Worm (Caenorhabditis elegans) whole organism, young adult: ENCODE measurements around the gene srh-146.

ENCODE experiments used
- B0035.1 ChIP-seq: sonication (generic microtip); optimal IDR thresholded peaks from 2 replicates; lab custom pipeline; 2016; ENCODE audit warnings: missing genetic modification characterization, mild to moderate bottlenecking, missing compliant biosample characterization, missing genotype, missing genetic modification reagents
- B0336.3 ChIP-seq: fragments of 200-800 bp; sonication (Bioruptor generic); IDR thresholded peaks from 2 replicates; pipeline ENCODE4 v1.3.6; 2022; ENCODE audit warnings: missing genetic modification characterization, missing compliant biosample characterization
- C06A6.2 ChIP-seq: fragments of 200-800 bp; sonication (Bioruptor generic); conservative IDR thresholded peaks from 2 replicates; pipeline ENCODE4 v1.3.6; 2022; ENCODE audit warnings: missing genetic modification characterization, missing compliant biosample characterization
- C17E4.6 ChIP-seq: fragments of 200-800 bp; sonication (Bioruptor generic); IDR thresholded peaks from 2 replicates; pipeline ENCODE4 v1.3.6; 2022; ENCODE audit warnings: missing genetic modification reagents, missing genetic modification characterization, missing compliant biosample characterization
- F49E8.2 ChIP-seq: sonication (generic microtip); optimal IDR thresholded peaks from 3 replicates; lab custom pipeline; 2017; ENCODE audit warnings: missing genetic modification characterization, mild to moderate bottlenecking, missing compliant biosample characterization, antibody characterized with exemption, moderate library complexity; ENCODE audit not compliant: insufficient read depth
- K11D2.4 ChIP-seq: fragments of 200-800 bp; sonication (Bioruptor generic); IDR thresholded peaks from 2 replicates; pipeline ENCODE4 v1.3.6; 2022; ENCODE audit warnings: missing genetic modification reagents, missing genetic modification characterization, missing compliant biosample characterization
- T26A5.8 ChIP-seq: sonication (generic microtip); optimal IDR thresholded peaks from 2 replicates; lab custom pipeline; 2016; ENCODE audit warnings: missing genetic modification characterization, missing compliant biosample characterization
- akir-1 ChIP-seq: fragments of 200-800 bp; sonication (Bioruptor generic); optimal IDR thresholded peaks from 2 replicates; lab custom pipeline; 2018; ENCODE audit warnings: mild to moderate bottlenecking, missing genetic modification characterization, moderate library complexity, missing compliant biosample characterization
- aptf-2 ChIP-seq: fragments of 200-800 bp; sonication (Bioruptor generic); conservative IDR thresholded peaks from 2 replicates; pipeline ENCODE4 v1.3.6; 2022; ENCODE audit warnings: missing genetic modification reagents, missing genetic modification characterization, missing compliant biosample characterization
- atf-7 ChIP-seq: sonication (generic microtip); optimal IDR thresholded peaks from 2 replicates; lab custom pipeline; 2017; ENCODE audit warnings: mild to moderate bottlenecking, missing genetic modification characterization, missing compliant biosample characterization
- athp-1 ChIP-seq: sonication (generic microtip); optimal IDR thresholded peaks from 2 replicates; lab custom pipeline; 2017; ENCODE audit warnings: mild to moderate bottlenecking, missing genetic modification characterization, missing compliant biosample characterization
- attf-3 ChIP-seq: fragments of 200-800 bp; sonication (Bioruptor generic); conservative IDR thresholded peaks from 2 replicates; pipeline ENCODE4 v1.3.6; 2022; ENCODE audit warnings: missing genetic modification reagents, missing genetic modification characterization, missing compliant biosample characterization
- ceh-27 ChIP-seq: fragments of 200-800 bp; sonication (Bioruptor generic); optimal IDR thresholded peaks from 2 replicates; lab custom pipeline; 2018; ENCODE audit warnings: mild to moderate bottlenecking, missing genetic modification characterization, moderate library complexity, missing compliant biosample characterization
- ceh-40 ChIP-seq: fragments of 200-800 bp; sonication (Bioruptor generic); IDR thresholded peaks from 2 replicates; pipeline ENCODE4 v1.3.6; 2022; ENCODE audit warnings: missing genetic modification characterization, missing compliant biosample characterization
- chd-7 ChIP-seq: sonication (generic microtip); optimal IDR thresholded peaks from 2 replicates; lab custom pipeline; 2016; ENCODE audit warnings: mild to moderate bottlenecking, missing genetic modification characterization, moderate library complexity, missing compliant biosample characterization
- dox-1 ChIP-seq: fragments of 200-800 bp; sonication (Bioruptor generic); IDR thresholded peaks from 2 replicates; pipeline ENCODE4 v1.3.6; 2022; ENCODE audit warnings: missing genetic modification reagents, missing genetic modification characterization, missing compliant biosample characterization
- egl-18 ChIP-seq: fragments of 200-800 bp; sonication (Bioruptor generic); IDR thresholded peaks from 2 replicates; pipeline ENCODE4 v1.3.6; 2022; ENCODE audit warnings: missing genetic modification reagents, missing genetic modification characterization, missing compliant biosample characterization
- gei-17 ChIP-seq: fragments of 200-800 bp; sonication (Bioruptor generic); optimal IDR thresholded peaks from 2 replicates; lab custom pipeline; 2018; ENCODE audit warnings: mild to moderate bottlenecking, missing genetic modification characterization, missing compliant biosample characterization
- him-1 ChIP-seq: sonication (generic microtip); optimal IDR thresholded peaks from 2 replicates; lab custom pipeline; 2016; ENCODE audit warnings: missing genotype, missing genetic modification reagents, missing genetic modification characterization, missing compliant biosample characterization
- hmg-1.2 ChIP-seq: fragments of 200-800 bp; sonication (Bioruptor generic); IDR thresholded peaks from 2 replicates; pipeline ENCODE4 v1.3.6; 2022; ENCODE audit warnings: missing genetic modification reagents, missing genetic modification characterization, missing compliant biosample characterization
- hmg-20 ChIP-seq: fragments of 200-800 bp; sonication (Bioruptor generic); IDR thresholded peaks from 2 replicates; pipeline ENCODE4 v1.3.6; 2022; ENCODE audit warnings: missing genetic modification reagents, missing genetic modification characterization, missing compliant biosample characterization
- lin-26 ChIP-seq: fragments of 200-800 bp; sonication (Bioruptor generic); IDR thresholded peaks from 2 replicates; pipeline ENCODE4 v1.3.6; 2022; ENCODE audit warnings: missing genetic modification reagents, missing genetic modification characterization, missing compliant biosample characterization
- lin-40 ChIP-seq: sonication (generic microtip); optimal IDR thresholded peaks from 2 replicates; lab custom pipeline; 2016; ENCODE audit warnings: missing genetic modification characterization, mild to moderate bottlenecking, missing compliant biosample characterization, missing genotype, missing genetic modification reagents
- lin-54 ChIP-seq: fragments of 200-800 bp; sonication (Bioruptor generic); optimal IDR thresholded peaks from 2 replicates; lab custom pipeline; 2018; ENCODE audit warnings: mild to moderate bottlenecking, missing genetic modification characterization, missing compliant biosample characterization
- lsl-1 ChIP-seq: fragments of 200-800 bp; sonication (Bioruptor generic); optimal IDR thresholded peaks from 2 replicates; lab custom pipeline; 2018; ENCODE audit warnings: mild to moderate bottlenecking, missing genetic modification characterization, moderate library complexity, missing compliant biosample characterization
- madf-10 ChIP-seq: sonication (generic microtip); optimal IDR thresholded peaks from 2 replicates; lab custom pipeline; 2016; ENCODE audit warnings: mild to moderate bottlenecking, missing genetic modification characterization, missing compliant biosample characterization
- madf-3 ChIP-seq: fragments of 200-800 bp; sonication (Bioruptor generic); IDR thresholded peaks from 2 replicates; pipeline ENCODE4 v1.3.6; 2022; ENCODE audit warnings: missing genetic modification reagents, missing genetic modification characterization, missing compliant biosample characterization
- mcd-1 ChIP-seq: fragments of 200-800 bp; sonication (Bioruptor generic); IDR thresholded peaks from 2 replicates; pipeline ENCODE4 v1.3.6; 2022; ENCODE audit warnings: missing genetic modification reagents, missing genetic modification characterization, missing compliant biosample characterization
- nfyb-1 ChIP-seq: fragments of 200-800 bp; sonication (Bioruptor generic); IDR thresholded peaks from 2 replicates; pipeline ENCODE4 v1.3.6; 2022; ENCODE audit warnings: missing genetic modification reagents, missing genetic modification characterization, missing compliant biosample characterization
- nhr-80 ChIP-seq: sonication (generic microtip); optimal IDR thresholded peaks from 2 replicates; lab custom pipeline; 2016; ENCODE audit warnings: missing genetic modification characterization, missing compliant biosample characterization
- nhr-90 ChIP-seq: sonication (generic microtip); optimal IDR thresholded peaks from 2 replicates; lab custom pipeline; 2016; ENCODE audit warnings: missing genotype, mild to moderate bottlenecking, missing genetic modification characterization, missing compliant biosample characterization
- pha-4 ChIP-seq: fragments of 150-350 bp; sonication (generic microtip); optimal IDR thresholded peaks from 2 replicates; lab custom pipeline; 2014; ENCODE audit warnings: missing biosample characterization, missing genetic modification reagents, missing genetic modification characterization
- rcor-1 ChIP-seq: fragments of 200-800 bp; sonication (Bioruptor generic); IDR thresholded peaks from 2 replicates; pipeline ENCODE4 v1.3.6; 2022; ENCODE audit warnings: missing genetic modification reagents, missing genetic modification characterization, missing compliant biosample characterization
- rpc-1 ChIP-seq, 2 experiments: fragments of 150-350 bp in 1 of 2; sonication (generic microtip) in 1 of 2; optimal IDR thresholded peaks; 2 replicates each; lab custom pipeline; 2014 to 2018; ENCODE audit warnings: missing biosample characterization in 1 of 2, missing genetic modification characterization in 1 of 2, missing genetic modification reagents in 1 of 2, missing genotype in 1 of 2
- sea-2 ChIP-seq: fragments of 200-800 bp; sonication (Bioruptor generic); IDR thresholded peaks from 2 replicates; pipeline ENCODE4 v1.3.6; 2022; ENCODE audit warnings: missing genetic modification characterization, missing compliant biosample characterization
- snpc-1.3 ChIP-seq: sonication (generic microtip); optimal IDR thresholded peaks from 2 replicates; lab custom pipeline; 2017; ENCODE audit warnings: missing genetic modification characterization, mild to moderate bottlenecking, missing compliant biosample characterization, antibody characterized with exemption, moderate library complexity, missing genotype, missing genetic modification reagents; ENCODE audit not compliant: insufficient read depth
- ztf-22 ChIP-seq: fragments of 200-800 bp; sonication (Bioruptor generic); optimal IDR thresholded peaks from 2 replicates; lab custom pipeline; 2018; ENCODE audit warnings: mild to moderate bottlenecking, missing genetic modification characterization, moderate library complexity, missing compliant biosample characterization
- ztf-25 ChIP-seq: fragments of 200-800 bp; sonication (Bioruptor generic); IDR thresholded peaks from 2 replicates; pipeline ENCODE4 v1.3.6; 2022; ENCODE audit warnings: missing genetic modification reagents, missing genetic modification characterization, missing compliant biosample characterization
- ztf-6 ChIP-seq: fragments of 200-800 bp; sonication (Bioruptor generic); IDR thresholded peaks from 2 replicates; pipeline ENCODE4 v1.3.6; 2022; ENCODE audit warnings: missing genetic modification reagents, missing genetic modification characterization, missing compliant biosample characterization

Gene srh-146

ce11 chrV:2913948-2914347, at the start of gene srh-146:
TSS of gene srh-146 (plus strand) at chrV:2914248.
- no peak for TF ChIP-seq sea-2 (GFP tag; lab: Robert Waterston, UW)
- no peak for TF ChIP-seq hmg-1.2 (GFP tag; lab: Robert Waterston, UW)
- TF ChIP-seq B0035.1 (tag; lab: Kevin White, UChicago), result no peak
- no peak for TF ChIP-seq T26A5.8
- TF ChIP-seq ceh-27, result no peak
- no peak for TF ChIP-seq F49E8.2 (tag; lab: Kevin White, UChicago)
- no peak for TF ChIP-seq athp-1
- TF ChIP-seq ztf-6 (GFP tag; lab: Robert Waterston, UW), result no peak
- TF ChIP-seq, all 124 proteins: peak for 0

ce11 chrV:2864899-2865298, 49.1 kb upstream of the srh-146 start, which contains the start of gene srh-240:
TSS of gene srh-240 (plus strand) at chrV:2865199.
- TF ChIP-seq egl-18 (GFP tag; lab: Robert Waterston, UW), result no peak
- TF ChIP-seq lin-40 (tag; lab: Kevin White, UChicago), result no peak
- TF ChIP-seq ztf-6 (GFP tag; lab: Robert Waterston, UW), result no peak
- TF ChIP-seq madf-3, result no peak
- no peak for TF ChIP-seq lin-26
- no peak for TF ChIP-seq B0336.3 (GFP tag; lab: Robert Waterston, UW)
- TF ChIP-seq akir-1 (GFP tag; lab: Kevin White, UChicago), result no peak
- TF ChIP-seq nhr-90 (tag; lab: Kevin White, UChicago), result no peak
- TF ChIP-seq dox-1 (GFP tag; lab: Robert Waterston, UW), result no peak
- TF ChIP-seq attf-3 (GFP tag; lab: Robert Waterston, UW), result no peak
- TF ChIP-seq C06A6.2, result no peak
- TF ChIP-seq him-1 (tag; lab: Kevin White, UChicago), result no peak

ce11 chrV:2869503-2869902, 44.5 kb upstream of the srh-146 start, which contains the start of gene srh-241:
TSS of gene srh-241 (minus strand) at chrV:2869603.
- no peak for TF ChIP-seq nhr-90 (tag; lab: Kevin White, UChicago)
- TF ChIP-seq ztf-25 (GFP tag; lab: Robert Waterston, UW), result no peak
- no peak for TF ChIP-seq snpc-1.3 (tag; lab: Kevin White, UChicago)
- TF ChIP-seq ceh-40 (GFP tag; lab: Robert Waterston, UW), result no peak
- TF ChIP-seq rpc-1 (optimal IDR thresholded peaks at IDR 0.05; lab: Kevin White, UChicago), result no peak
- TF ChIP-seq rpc-1 (tag; optimal IDR thresholded peaks at IDR 0.05; lab: Kevin White, UChicago), result no peak
- no peak for TF ChIP-seq aptf-2 (GFP tag; lab: Robert Waterston, UW)

DNA sequence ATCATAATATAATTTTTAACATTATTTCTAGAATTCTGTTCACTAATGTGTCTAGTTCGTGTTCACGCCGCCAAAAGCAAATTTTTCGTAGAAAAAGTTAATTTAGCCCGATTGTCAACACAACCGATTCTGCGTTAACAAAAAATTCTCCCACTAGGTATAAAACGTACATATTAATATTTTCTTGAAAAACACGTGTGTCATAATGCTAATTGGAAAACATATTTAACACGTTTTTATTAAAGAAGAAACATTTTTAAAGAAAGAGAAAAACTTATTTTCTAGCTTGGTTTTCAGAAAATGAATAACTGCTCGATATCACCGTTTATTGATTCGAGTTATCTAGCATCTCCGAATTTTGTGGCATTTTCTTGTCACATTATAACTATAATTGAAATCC, 43.9 kb upstream of the srh-146 start, which contains the start of gene srh-243:
Gene srh-243, plus strand, starts transcription at position 301 of the 400 bp plus-strand sequence.
- TF ChIP-seq attf-3 (GFP tag; lab: Robert Waterston, UW), result no peak
- TF ChIP-seq ztf-22 (GFP tag; lab: Kevin White, UChicago), result no peak
- no peak for TF ChIP-seq K11D2.4 (GFP tag; lab: Robert Waterston, UW)
- no peak for TF ChIP-seq rcor-1
- TF ChIP-seq C06A6.2, result no peak
- no peak for TF ChIP-seq C17E4.6 (GFP tag; lab: Robert Waterston, UW)
- TF ChIP-seq pha-4 (tag; lab: Kevin White, UChicago), result no peak
- TF ChIP-seq gei-17 (GFP tag; lab: Kevin White, UChicago), result no peak

- TF ChIP-seq atf-7 (tag; lab: Kevin White, UChicago) (peak; percentile 11), hmg-20 (GFP tag; lab: Robert Waterston, UW) (no peak), nfyb-1 (GFP tag; lab: Robert Waterston, UW) (peak; percentile 77), nhr-90 (tag; lab: Kevin White, UChicago) (peak; percentile 62), lsl-1 (no peak), nhr-80 (tag; lab: Kevin White, UChicago) (peak; percentile 69), dox-1 (GFP tag; lab: Robert Waterston, UW) (peak; percentile 23; the same call in 1 of the 2 replicates), K11D2.4 (GFP tag; lab: Robert Waterston, UW) (no peak), B0336.3 (GFP tag; lab: Robert Waterston, UW) (peak; percentile 37; the same call in 1 of the 2 replicates), lin-54 (GFP tag; lab: Kevin White, UChicago) (peak; percentile 14), mcd-1 (no peak), chd-7 (tag; lab: Kevin White, UChicago) (peak; percentile 54), madf-10 (tag; lab: Kevin White, UChicago) (peak; percentile 29)
Measured at ce11 chrV:2871754-2872504, 42.1 kb upstream of the srh-146 start.
